Worm (Caenorhabditis elegans) whole organism, L4 larva: ENCODE results near the gene str-246.

Source experiments
- lsy-2 ChIP-seq, 2 experiments: fragments of 150-350 bp in 1 of 2; sonication (generic microtip) in 1 of 2; optimal IDR thresholded peaks; 2 replicates each; lab custom pipeline; 2014 to 2017; ENCODE audit warnings: missing biosample characterization in 2 of 2, missing genetic modification characterization in 2 of 2
- mxl-3 ChIP-seq: fragments of 200-800 bp; sonication (Bioruptor generic); optimal IDR thresholded peaks from 2 replicates; lab custom pipeline; 2018; ENCODE audit warnings: mild to moderate bottlenecking, missing genetic modification characterization, missing compliant biosample characterization
- nhr-237 ChIP-seq: sonication (generic microtip); optimal IDR thresholded peaks from 2 replicates; lab custom pipeline; 2017; ENCODE audit warnings: missing biosample characterization, missing genetic modification characterization
- nhr-25 ChIP-seq: sonication (generic microtip); optimal IDR thresholded peaks from 2 replicates; lab custom pipeline; 2017; ENCODE audit warnings: missing genetic modification characterization, mild to moderate bottlenecking, missing compliant biosample characterization, antibody characterized with exemption, moderate library complexity, borderline replicate concordance; ENCODE audit not compliant: insufficient read depth
- nhr-41 ChIP-seq: fragments of 200-800 bp; sonication (Bioruptor generic); IDR thresholded peaks from 2 replicates; pipeline ENCODE4 v1.3.6; 2022; ENCODE audit warnings: missing genetic modification reagents, missing genetic modification characterization, missing compliant biosample characterization
- rbr-2 ChIP-seq: sonication (generic microtip); optimal IDR thresholded peaks from 2 replicates; lab custom pipeline; 2016; ENCODE audit warnings: missing genotype, missing genetic modification characterization, missing compliant biosample characterization
- set-16 ChIP-seq: fragments of 200-800 bp; sonication (Bioruptor generic); IDR thresholded peaks from 2 replicates; pipeline ENCODE4 v1.3.6; 2022; ENCODE audit warnings: missing genetic modification reagents, missing genetic modification characterization, missing compliant biosample characterization

- TF ChIP-seq rbr-2 (tag; lab: Kevin White, UChicago) (peak; percentile 85), set-16 (GFP tag; lab: Robert Waterston, UW) (peak; percentile 64), lsy-2 (tag; optimal IDR thresholded peaks at IDR 0.05; lab: Kevin White, UChicago) (peak; percentile 42 to 87), nhr-237 (tag; lab: Kevin White, UChicago) (no peak), nhr-25 (tag; lab: Kevin White, UChicago) (peak; percentile 63), nhr-41 (peak; percentile 61; the same call in 1 of the 2 replicates), mxl-3 (peak; percentile 34)
Measured at ce11 chrIII:11066691-11067090, 10.8 kb upstream of the str-246 start.
